Worm (Caenorhabditis elegans) whole organism, mixed stage, embryonic: ENCODE data around the gene F18A11.3.

Source experiments
- M03D4.4 ChIP-seq: sonication (generic microtip); optimal IDR thresholded peaks from 2 replicates; lab custom pipeline; 2017; ENCODE audit warnings: mild to moderate bottlenecking, missing genetic modification characterization, missing compliant biosample characterization
- blmp-1 ChIP-seq: fragments of 150-350 bp; optimal IDR thresholded peaks from 2 replicates; lab custom pipeline; 2014; ENCODE audit warnings: missing biosample characterization, missing genetic modification characterization
- ceh-43 ChIP-seq: fragments of 200-800 bp; sonication (Bioruptor generic); optimal IDR thresholded peaks from 2 replicates; lab custom pipeline; 2018; ENCODE audit warnings: mild to moderate bottlenecking, missing genetic modification characterization, moderate library complexity, missing compliant biosample characterization
- ceh-83 ChIP-seq: fragments of 200-800 bp; sonication (Bioruptor generic); optimal IDR thresholded peaks from 2 replicates; lab custom pipeline; 2018; ENCODE audit warnings: mild to moderate bottlenecking, missing genetic modification characterization, missing compliant biosample characterization
- cnd-1 ChIP-seq: fragments of 200-800 bp; sonication (Bioruptor generic); optimal IDR thresholded peaks from 2 replicates; lab custom pipeline; 2018; ENCODE audit warnings: mild to moderate bottlenecking, missing genetic modification characterization, missing compliant biosample characterization
- drap-1 ChIP-seq: fragments of 200-800 bp; sonication (Bioruptor generic); optimal IDR thresholded peaks from 3 replicates; lab custom pipeline; 2018; ENCODE audit warnings: mild to moderate bottlenecking, missing genetic modification characterization, missing compliant biosample characterization
- elt-1 ChIP-seq: sonication (generic microtip); optimal IDR thresholded peaks from 2 replicates; lab custom pipeline; 2017; ENCODE audit warnings: missing genetic modification characterization, mild to moderate bottlenecking, missing compliant biosample characterization, antibody characterized with exemption, moderate library complexity, borderline replicate concordance; ENCODE audit not compliant: insufficient read depth
- elt-3 ChIP-seq: fragments of 150-350 bp; optimal IDR thresholded peaks from 2 replicates; lab custom pipeline; 2014; ENCODE audit warnings: missing biosample characterization, missing genetic modification characterization
- ham-2 ChIP-seq: fragments of 200-800 bp; sonication (Bioruptor generic); optimal IDR thresholded peaks from 2 replicates; lab custom pipeline; 2018; ENCODE audit warnings: mild to moderate bottlenecking, missing genetic modification characterization, missing compliant biosample characterization
- hlh-1 ChIP-seq: fragments of 150-350 bp; optimal IDR thresholded peaks from 2 replicates; lab custom pipeline; 2014; ENCODE audit warnings: missing biosample characterization, missing genetic modification reagents, missing genetic modification characterization
- lin-13 ChIP-seq: fragments of 150-350 bp; optimal IDR thresholded peaks from 2 replicates; lab custom pipeline; 2014; ENCODE audit warnings: missing biosample characterization, missing genetic modification characterization
- lin-32 ChIP-seq: fragments of 200-800 bp; sonication (Bioruptor generic); optimal IDR thresholded peaks from 2 replicates; lab custom pipeline; 2018; ENCODE audit warnings: mild to moderate bottlenecking, missing genetic modification characterization, missing compliant biosample characterization
- lsy-2 ChIP-seq: fragments of 150-350 bp; optimal IDR thresholded peaks from 2 replicates; lab custom pipeline; 2014; ENCODE audit warnings: missing biosample characterization, missing genetic modification characterization
- mab-5 ChIP-seq: fragments of 150-350 bp; optimal IDR thresholded peaks from 2 replicates; lab custom pipeline; 2014; ENCODE audit warnings: missing biosample characterization, missing genetic modification characterization
- mep-1 ChIP-seq: fragments of 150-350 bp; optimal IDR thresholded peaks from 2 replicates; lab custom pipeline; 2017; ENCODE audit warnings: missing biosample characterization, missing genetic modification reagents, missing genetic modification characterization, inconsistent platforms
- mls-2 ChIP-seq: sonication (generic microtip); optimal IDR thresholded peaks from 2 replicates; lab custom pipeline; 2016; ENCODE audit warnings: mild to moderate bottlenecking, missing genetic modification characterization, moderate library complexity, missing compliant biosample characterization
- nhr-12 ChIP-seq: fragments of 150-350 bp; optimal IDR thresholded peaks from 2 replicates; lab custom pipeline; 2014; ENCODE audit warnings: missing biosample characterization, missing genetic modification characterization
- nhr-2 ChIP-seq: fragments of 150-350 bp; optimal IDR thresholded peaks from 2 replicates; lab custom pipeline; 2014; ENCODE audit warnings: missing biosample characterization, missing genetic modification characterization
- nhr-237 ChIP-seq: fragments of 150-350 bp; optimal IDR thresholded peaks from 2 replicates; lab custom pipeline; 2014; ENCODE audit warnings: missing biosample characterization, missing genetic modification characterization
- nhr-28 ChIP-seq: fragments of 150-350 bp; optimal IDR thresholded peaks from 2 replicates; lab custom pipeline; 2014; ENCODE audit warnings: missing biosample characterization, missing genetic modification characterization
- nhr-76 ChIP-seq: sonication (generic microtip); optimal IDR thresholded peaks from 2 replicates; lab custom pipeline; 2017; ENCODE audit warnings: missing biosample characterization, missing genetic modification characterization
- sem-2 ChIP-seq: fragments of 200-800 bp; sonication (Bioruptor generic); optimal IDR thresholded peaks from 2 replicates; lab custom pipeline; 2018; ENCODE audit warnings: mild to moderate bottlenecking, missing genetic modification characterization, missing compliant biosample characterization
- sptf-1 ChIP-seq: sonication (generic microtip); optimal IDR thresholded peaks from 2 replicates; lab custom pipeline; 2017; ENCODE audit warnings: mild to moderate bottlenecking, missing genetic modification characterization, moderate library complexity, missing compliant biosample characterization
- tbx-8 ChIP-seq: fragments of 200-800 bp; sonication (Bioruptor generic); optimal IDR thresholded peaks from 2 replicates; lab custom pipeline; 2018; ENCODE audit warnings: mild to moderate bottlenecking, missing genetic modification characterization, moderate library complexity, missing compliant biosample characterization
- unc-120 ChIP-seq: sonication (generic microtip); optimal IDR thresholded peaks from 2 replicates; lab custom pipeline; 2017; ENCODE audit warnings: missing genetic modification characterization, missing compliant biosample characterization; ENCODE audit not compliant: poor library complexity, severe bottlenecking
- unc-39 ChIP-seq: fragments of 150-350 bp; optimal IDR thresholded peaks from 2 replicates; lab custom pipeline; 2014; ENCODE audit warnings: missing biosample characterization, missing genetic modification characterization
- unc-62 ChIP-seq: fragments of 150-350 bp; optimal IDR thresholded peaks from 2 replicates; lab custom pipeline; 2014; ENCODE audit warnings: missing biosample characterization, missing genetic modification reagents, missing genetic modification characterization
- zip-8 ChIP-seq: fragments of 150-350 bp; optimal IDR thresholded peaks from 2 replicates; lab custom pipeline; 2014; ENCODE audit warnings: missing biosample characterization, missing genetic modification characterization
- ztf-11 ChIP-seq: fragments of 150-350 bp; optimal IDR thresholded peaks from 2 replicates; lab custom pipeline; 2014; ENCODE audit warnings: missing biosample characterization, missing genetic modification characterization

The F18A11.3 gene

DNA sequence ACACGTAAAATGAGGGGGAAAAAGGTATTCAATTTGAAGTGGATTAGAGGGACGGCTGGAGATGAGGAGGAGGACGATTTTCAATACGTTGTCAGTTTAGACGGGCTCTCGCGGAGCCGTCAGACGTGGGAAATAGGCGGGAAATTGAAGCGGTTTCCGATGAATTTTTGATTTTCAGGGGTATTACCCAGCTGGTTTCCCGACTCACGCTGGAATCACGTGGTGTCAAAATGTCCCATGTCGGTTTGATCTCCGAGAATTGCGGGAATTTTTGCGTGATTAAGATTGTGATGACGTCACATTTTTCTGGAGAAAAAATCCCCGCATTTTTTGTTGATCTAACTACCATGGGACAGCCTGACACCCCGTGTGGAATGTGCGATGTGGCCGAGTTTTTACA lies 24.0 kb downstream of the F18A11.3 start:
- TF ChIP-seq lsy-2 (tag; lab: Kevin White, UChicago) (no peak), nhr-2 (tag; lab: Kevin White, UChicago) (no peak), mls-2 (tag; lab: Kevin White, UChicago) (no peak), unc-39 (tag; lab: Kevin White, UChicago) (no peak), ztf-11 (tag; lab: Kevin White, UChicago) (no peak), zip-8 (tag; lab: Kevin White, UChicago) (peak; percentile 46), nhr-12 (tag; lab: Kevin White, UChicago) (no peak), M03D4.4 (tag; lab: Kevin White, UChicago) (no peak)
- TF ChIP-seq, all 35 proteins: peak for 1

DNA sequence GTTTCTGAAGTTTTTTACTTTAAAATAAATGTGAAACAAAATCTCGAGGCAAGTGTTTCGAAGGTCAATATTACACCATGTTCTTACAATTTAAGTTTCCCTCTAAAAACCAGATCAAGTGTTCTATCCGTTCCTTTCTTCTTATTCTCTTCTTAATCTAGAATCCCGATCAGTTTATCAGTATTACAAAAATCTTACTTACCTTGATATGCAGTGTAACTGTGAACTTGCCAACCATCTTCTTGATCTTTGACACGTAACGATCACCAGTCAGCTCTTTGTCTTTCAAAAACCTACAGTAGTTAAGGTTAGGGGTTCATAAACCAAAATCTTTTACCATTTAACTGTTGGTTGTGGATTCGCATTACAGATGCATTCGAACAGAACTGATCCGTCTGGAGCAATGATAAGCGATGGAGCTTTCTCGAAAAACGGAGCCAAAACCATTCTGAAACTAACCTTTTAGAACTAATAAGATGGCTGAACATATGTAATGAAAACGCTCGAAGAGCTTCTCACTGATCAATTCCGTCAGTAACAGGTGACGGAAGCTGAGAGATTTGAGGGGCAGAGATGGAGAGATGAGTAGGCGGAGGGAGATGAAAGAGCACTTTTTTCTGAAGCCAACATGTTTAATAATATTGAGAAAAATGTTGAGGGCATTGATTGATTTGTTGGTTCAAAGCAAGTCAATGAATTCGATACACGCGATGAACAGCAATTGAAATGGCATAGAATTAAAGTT lies 28.8 kb downstream of the F18A11.3 start, which contains the start of gene oig-2:
Gene oig-2, minus strand, starts transcription at position 448 of the 745 bp plus-strand sequence.
- TF ChIP-seq hlh-1 (tag; lab: Kevin White, UChicago) (peak; percentile 91), nhr-28 (tag; lab: Kevin White, UChicago) (no peak), unc-120 (tag; lab: Kevin White, UChicago) (peak; percentile 17), unc-62 (GFP tag; lab: Kevin White, UChicago) (peak; percentile 6)

DNA sequence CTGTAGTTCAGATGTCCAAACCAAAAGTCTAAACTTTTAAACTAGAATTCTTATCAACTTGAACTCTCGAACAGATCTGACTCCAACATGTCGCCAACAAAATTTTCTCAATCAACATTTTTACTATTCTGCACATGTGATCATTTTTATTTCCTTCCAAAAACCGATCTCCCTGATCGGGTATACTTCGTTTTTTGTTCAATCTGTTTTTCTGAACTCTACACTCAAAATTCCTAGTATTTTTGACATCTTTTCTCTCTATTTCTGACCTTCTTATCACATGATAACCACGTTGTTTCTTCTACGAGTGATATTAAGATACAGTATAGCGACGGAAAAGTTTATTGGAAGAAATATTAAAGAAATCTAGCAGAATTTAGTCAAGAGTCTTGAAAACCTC lies 30.4 kb downstream of the F18A11.3 start:
- TF ChIP-seq tbx-8 (GFP tag; lab: Kevin White, UChicago) (no peak), M03D4.4 (tag; lab: Kevin White, UChicago) (no peak), cnd-1 (no peak), unc-39 (tag; lab: Kevin White, UChicago) (no peak), sptf-1 (no peak), nhr-237 (tag; lab: Kevin White, UChicago) (no peak), hlh-1 (tag; lab: Kevin White, UChicago) (no peak), sem-2 (GFP tag; lab: Kevin White, UChicago) (no peak), drap-1 (GFP tag; lab: Kevin White, UChicago) (no peak), blmp-1 (no peak), nhr-28 (tag; lab: Kevin White, UChicago) (no peak)
- TF ChIP-seq, all 35 proteins: peak for 0

DNA sequence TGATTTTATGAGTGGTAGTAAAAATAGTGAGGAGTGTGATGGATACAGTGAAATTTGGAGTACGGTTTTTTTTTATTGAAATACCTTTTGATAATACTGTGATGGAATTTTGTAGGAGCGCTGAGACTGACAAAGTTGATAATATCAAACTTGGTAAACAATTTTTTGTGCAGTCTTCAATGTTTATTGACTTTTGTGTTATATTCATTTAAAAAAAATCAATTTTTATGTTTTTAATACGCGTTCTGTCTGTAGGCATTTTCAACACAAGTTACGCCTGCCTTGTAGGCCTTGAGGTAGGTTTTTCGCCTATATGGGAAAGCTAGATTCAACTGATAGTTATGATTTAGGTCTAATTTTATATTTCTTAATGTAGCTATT lies 31.8 kb downstream of the F18A11.3 start:
- TF ChIP-seq blmp-1 (no peak), lin-32 (no peak), ham-2 (GFP tag; lab: Kevin White, UChicago) (no peak), mep-1 (tag; lab: Kevin White, UChicago) (no peak), lin-13 (no peak), mls-2 (tag; lab: Kevin White, UChicago) (no peak), unc-62 (GFP tag; lab: Kevin White, UChicago) (no peak), tbx-8 (GFP tag; lab: Kevin White, UChicago) (no peak), cnd-1 (no peak), ztf-11 (tag; lab: Kevin White, UChicago) (no peak), elt-1 (tag; lab: Kevin White, UChicago) (no peak), ceh-43 (no peak), nhr-2 (tag; lab: Kevin White, UChicago) (no peak), ceh-83 (GFP tag; lab: Kevin White, UChicago) (no peak), unc-39 (tag; lab: Kevin White, UChicago) (no peak), nhr-28 (tag; lab: Kevin White, UChicago) (no peak), unc-120 (tag; lab: Kevin White, UChicago) (no peak), sem-2 (GFP tag; lab: Kevin White, UChicago) (no peak)

DNA sequence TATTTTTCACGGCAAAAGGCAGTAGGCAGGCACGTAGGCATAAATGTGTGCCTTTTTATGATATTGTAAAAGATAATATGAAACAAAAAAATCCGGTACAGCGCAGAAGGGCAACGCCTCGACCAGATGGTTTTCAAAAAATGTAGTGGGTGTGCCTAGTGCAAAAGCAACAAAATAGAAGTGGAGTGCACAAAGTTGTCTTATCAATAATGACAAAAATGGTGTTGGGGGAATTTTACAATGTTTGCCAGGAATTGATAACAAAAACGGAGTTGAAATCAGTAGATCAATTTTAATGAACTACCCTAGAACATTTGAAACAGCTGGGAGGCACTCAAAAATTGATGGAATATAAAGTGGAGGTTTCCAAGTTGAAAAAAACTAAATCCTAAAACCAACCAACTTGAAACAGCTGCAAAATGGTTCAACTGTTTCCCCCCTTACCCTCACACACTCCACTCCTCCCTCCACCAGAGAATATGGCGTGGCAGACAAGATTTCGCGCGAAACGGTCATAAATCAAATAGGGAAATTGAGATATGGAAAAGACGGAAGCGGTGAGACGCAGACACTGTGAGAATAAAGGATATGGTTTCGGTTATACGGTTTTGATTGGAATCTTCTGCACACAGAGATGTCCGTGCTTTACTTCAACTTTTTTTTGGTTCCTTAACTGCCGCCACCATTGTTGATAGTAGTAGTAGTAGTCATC lies 32.3 kb downstream of the F18A11.3 start:
- TF ChIP-seq nhr-76 (tag; lab: Kevin White, UChicago) (no peak), unc-62 (GFP tag; lab: Kevin White, UChicago) (peak; percentile 85), nhr-237 (tag; lab: Kevin White, UChicago) (no peak), mab-5 (peak; percentile 69), nhr-2 (tag; lab: Kevin White, UChicago) (no peak), ham-2 (GFP tag; lab: Kevin White, UChicago) (peak; percentile 6), elt-3 (tag; lab: Kevin White, UChicago) (peak; percentile 25), sem-2 (GFP tag; lab: Kevin White, UChicago) (no peak)
